Fruit fly (Drosophila melanogaster) whole organism, prepupa: ENCODE results near the gene CG7025.

Source experiments
- CG10631 ChIP-seq: fragments of 200-800 bp; sonication (Bioruptor generic); optimal IDR thresholded peaks from 2 replicates; lab custom pipeline; 2016; ENCODE audit warnings: missing biosample characterization, missing genetic modification characterization
- CG31627 ChIP-seq: fragments of 200-800 bp; sonication (Bioruptor generic); optimal IDR thresholded peaks from 3 replicates; lab custom pipeline; 2016; ENCODE audit warnings: missing biosample characterization, missing genetic modification characterization
- CG34406 ChIP-seq: fragments of 200-800 bp; sonication (Bioruptor generic); optimal IDR thresholded peaks from 3 replicates; lab custom pipeline; 2016; ENCODE audit warnings: missing biosample characterization, missing genetic modification characterization
- CG8319 ChIP-seq: fragments of 200-800 bp; sonication (Bioruptor generic); optimal IDR thresholded peaks from 3 replicates; lab custom pipeline; 2016; ENCODE audit warnings: missing biosample characterization, missing genetic modification characterization
- CG8632 ChIP-seq: fragments of 200-800 bp; sonication (Bioruptor generic); optimal IDR thresholded peaks from 3 replicates; lab custom pipeline; 2016; ENCODE audit warnings: missing biosample characterization, missing genetic modification characterization
- OdsH ChIP-seq: fragments of 200-800 bp; sonication (Bioruptor generic); optimal IDR thresholded peaks from 3 replicates; lab custom pipeline; 2016; ENCODE audit warnings: missing biosample characterization, missing genetic modification characterization
- cyc ChIP-seq: fragments of 200-800 bp; sonication (Bioruptor generic); optimal IDR thresholded peaks from 3 replicates; lab custom pipeline; 2016; ENCODE audit warnings: missing biosample characterization, missing genetic modification characterization
- esn ChIP-seq: fragments of 200-800 bp; sonication (Bioruptor generic); optimal IDR thresholded peaks from 2 replicates; lab custom pipeline; 2016; ENCODE audit warnings: missing biosample characterization, mild to moderate bottlenecking, missing genetic modification characterization, moderate library complexity
- fd59A ChIP-seq: fragments of 200-800 bp; sonication (Bioruptor generic); optimal IDR thresholded peaks from 2 replicates; lab custom pipeline; 2017; ENCODE audit warnings: missing biosample characterization, mild to moderate bottlenecking, missing genetic modification characterization, missing genetic modification reagents

DNA sequence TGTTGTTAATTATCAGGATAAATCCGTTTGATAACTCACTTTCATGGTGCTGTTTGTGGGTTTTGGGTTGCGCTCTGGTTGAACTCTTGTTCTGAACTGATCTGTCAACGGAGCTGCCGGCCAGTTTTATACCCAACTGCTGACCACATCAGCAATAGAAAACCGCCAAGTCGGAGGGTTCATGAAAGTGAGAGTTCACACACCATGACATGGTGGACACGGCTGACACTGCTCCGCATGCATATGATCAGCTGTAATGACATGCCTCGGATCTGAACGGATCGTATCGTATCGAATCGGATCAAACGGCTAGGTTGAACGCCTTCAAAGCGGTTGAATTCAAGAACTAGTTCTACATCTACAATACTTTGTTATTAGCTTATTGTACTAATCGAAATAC, 49.0 kb upstream of the CG7025 start, which contains the start of gene Acp1:
- TF ChIP-seq OdsH (GFP tag; lab: Kevin White, UChicago) (no peak), CG8319 (no peak), CG8632 (GFP tag; lab: Kevin White, UChicago) (no peak), CG10631 (GFP tag; lab: Kevin White, UChicago) (no peak), fd59A (GFP tag; lab: Kevin White, UChicago) (no peak), cyc (no peak), CG31627 (GFP tag; lab: Kevin White, UChicago) (no peak), esn (no peak), CG34406 (GFP tag; lab: Kevin White, UChicago) (no peak)
